Fruit fly (Drosophila melanogaster) Kc167 (cell line): ENCODE measurements around the gene brwl.

Source experiments
- insv ChIP-seq: fragments of >200 bp; optimal IDR thresholded peaks from 3 replicates; lab custom pipeline; 2018; ENCODE audit warnings: missing external identifiers
- psq ChIP-seq: fragments of >200 bp; optimal IDR thresholded peaks from 2 replicates; lab custom pipeline; 2017; ENCODE audit warnings: missing external identifiers
- ttk ChIP-seq: sonication (Bioruptor generic); optimal IDR thresholded peaks from 2 replicates; lab custom pipeline; 2017; ENCODE audit warnings: missing external identifiers

DNA sequence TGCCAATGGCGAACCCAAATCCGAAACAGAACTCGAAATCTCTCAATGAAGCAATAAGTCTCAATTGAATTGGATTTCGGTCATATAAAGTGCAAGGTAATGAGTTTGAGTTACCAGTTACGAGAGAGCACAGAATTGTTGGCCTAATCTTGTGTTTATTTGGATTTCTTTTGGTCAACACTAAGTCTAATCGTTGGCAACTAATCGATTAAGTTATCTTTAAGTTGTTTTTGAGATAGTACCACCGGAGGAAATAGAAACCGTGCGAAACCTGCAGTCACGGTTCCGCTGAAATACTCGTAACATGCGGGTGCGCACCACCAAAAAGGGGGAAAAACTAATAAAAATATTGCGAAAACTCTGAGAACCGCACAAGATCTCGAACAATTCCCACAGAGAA is 20.5 kb downstream of the brwl start, which contains the start of gene CG3841:
- TF ChIP-seq psq = no peak
- TF ChIP-seq ttk (lab: Kevin White, UChicago) = no peak
- no peak for TF ChIP-seq insv (lab: Kevin White, UChicago)
